Worm (Caenorhabditis elegans) whole organism, L4 larva: ENCODE data around the gene dlc-4.
A peak's percentile ranks its signal among the peaks of the same experiment; 100 is the strongest.

Experiments
- Y75B8A.6 ChIP-seq: fragments of 200-800 bp; sonication (Bioruptor generic); IDR thresholded peaks from 2 replicates; pipeline ENCODE4 v1.3.6; 2022; ENCODE audit warnings: missing genetic modification reagents, missing genetic modification characterization, missing compliant biosample characterization
- aha-1 ChIP-seq: fragments of 150-350 bp; peaks from one replicate; lab custom pipeline; 2014; ENCODE audit warnings: missing biosample characterization, missing genetic modification characterization
- ces-1 ChIP-seq: fragments of 150-350 bp; sonication (generic microtip); optimal IDR thresholded peaks from 4 replicates; lab custom pipeline; 2014; ENCODE audit warnings: missing biosample characterization, missing genetic modification reagents, missing genetic modification characterization
- hlh-11 ChIP-seq: fragments of 200-800 bp; sonication (Bioruptor generic); optimal IDR thresholded peaks from 2 replicates; lab custom pipeline; 2018; ENCODE audit warnings: mild to moderate bottlenecking, missing genetic modification characterization, missing compliant biosample characterization
- lin-13 ChIP-seq: fragments of 150-350 bp; optimal IDR thresholded peaks from 2 replicates; lab custom pipeline; 2014; ENCODE audit warnings: missing biosample characterization, missing genetic modification reagents, missing genetic modification characterization
- lin-15B ChIP-seq: fragments of 150-350 bp; sonication (generic microtip); optimal IDR thresholded peaks from 3 replicates; lab custom pipeline; 2014; ENCODE audit warnings: missing biosample characterization, missing genetic modification characterization
- snpc-4 ChIP-seq: fragments of 150-350 bp; optimal IDR thresholded peaks from 2 replicates; lab custom pipeline; 2014; ENCODE audit warnings: missing biosample characterization, missing genetic modification characterization

DNA sequence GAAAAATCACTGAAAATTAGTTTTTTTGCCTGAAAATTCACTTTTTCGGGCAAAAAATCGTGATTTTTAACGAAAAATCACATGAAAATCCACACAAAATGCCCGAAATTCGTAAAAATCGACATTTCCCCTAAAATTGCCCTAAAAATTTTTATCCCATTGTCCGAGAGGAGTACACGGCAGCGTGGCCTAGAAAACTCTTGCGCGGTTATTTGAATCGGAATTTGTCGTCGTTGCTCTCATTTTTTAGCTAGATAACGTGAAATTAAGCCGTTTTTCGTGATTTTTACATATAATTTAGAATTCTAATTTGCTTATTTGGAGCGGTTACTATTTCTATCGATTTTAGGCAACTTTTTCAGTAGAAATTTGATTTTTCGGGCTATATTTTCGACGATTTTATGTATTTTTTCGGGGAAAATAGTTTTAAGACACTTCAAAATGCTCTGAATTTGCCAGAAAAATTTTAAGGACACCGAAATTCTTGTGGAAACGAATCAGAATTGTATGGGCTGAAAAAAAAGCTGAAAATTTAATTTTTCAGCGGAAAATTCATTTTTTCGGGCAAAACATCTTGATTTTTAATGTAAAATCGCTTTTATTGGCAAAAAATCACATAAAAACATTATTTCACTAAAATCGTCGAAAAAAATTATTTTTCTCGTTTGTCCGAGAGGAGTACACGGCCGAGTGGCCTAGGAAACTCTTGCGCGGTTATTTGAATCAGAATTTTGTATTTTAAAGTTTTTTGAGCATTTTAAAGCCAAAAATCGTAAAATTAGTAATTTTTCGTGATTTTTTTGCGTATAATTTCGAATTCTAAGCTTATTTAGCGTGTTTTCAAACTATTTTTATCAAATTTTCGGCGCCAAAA, 27.7 kb upstream of the dlc-4 start:
- TF ChIP-seq ces-1 (GFP tag; lab: Kevin White, UChicago): no peak
- TF ChIP-seq lin-15B (tag; lab: Kevin White, UChicago): no peak
- TF ChIP-seq lin-13 (GFP tag; lab: Kevin White, UChicago): peak; percentile 1
- peak; percentile 81 for TF ChIP-seq aha-1 (tag; lab: Kevin White, UChicago)
- no peak for TF ChIP-seq Y75B8A.6 (GFP tag; lab: Robert Waterston, UW)
- TF ChIP-seq hlh-11 (tag; lab: Kevin White, UChicago): peak; percentile 26
- no peak for TF ChIP-seq snpc-4 (tag; lab: Kevin White, UChicago)
